Fruit fly (Drosophila melanogaster): ENCODE data around the gene CG34155.

Gene CG34155

DNA sequence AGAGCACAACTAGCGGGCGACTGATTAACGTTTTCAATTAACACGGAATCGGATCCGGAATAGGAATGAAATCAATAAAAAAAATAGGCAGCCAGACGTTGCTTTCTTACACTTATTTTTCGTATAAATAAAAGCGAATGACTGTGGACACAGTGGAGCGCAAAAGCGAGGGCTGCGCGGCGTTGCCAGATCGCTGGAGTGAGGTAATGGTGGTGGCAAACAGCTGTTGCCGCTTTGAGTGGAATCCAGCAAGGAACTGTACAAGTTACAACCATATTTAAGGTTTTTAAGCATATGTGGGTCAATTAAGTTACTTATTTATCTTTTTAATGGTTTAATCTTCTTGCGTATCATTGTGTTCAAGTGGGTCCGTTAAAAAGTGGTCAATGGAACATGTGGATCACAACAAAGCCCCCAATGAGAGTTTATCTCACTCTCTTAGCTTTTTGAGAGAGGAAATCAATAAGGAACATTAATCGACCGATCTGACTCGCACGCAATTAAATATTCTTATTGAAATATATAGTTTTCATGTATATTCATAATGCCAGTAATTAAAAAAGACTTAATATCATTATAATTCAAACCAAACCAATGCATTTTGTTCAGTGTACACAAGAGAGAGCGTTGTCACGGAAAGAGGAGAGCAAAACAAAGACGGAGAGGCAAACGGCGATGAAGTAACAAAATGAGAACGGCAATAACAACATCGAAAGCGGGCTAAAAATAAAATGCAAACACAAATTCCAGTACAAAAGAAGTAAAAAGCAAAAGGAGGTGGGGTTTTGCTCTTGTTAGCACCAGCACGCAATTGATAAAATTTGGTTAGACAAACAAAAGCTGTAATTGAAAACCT is 40.4 kb upstream of the CG34155 start (continued):
- TF ChIP-seq ro (GFP tag; IDR thresholded peaks at IDR 0.05) = peak; percentile 73
- TF ChIP-seq H2.0 (GFP tag; IDR thresholded peaks at IDR 0.05) = peak; percentile 93
- peak; percentile 68 for TF ChIP-seq CG12769 (tag; optimal IDR thresholded peaks at IDR 0.05)
- TF ChIP-seq CG14050 (GFP tag; IDR thresholded peaks at IDR 0.05) = peak; percentile 93
- TF ChIP-seq CG1832 (GFP tag; optimal IDR thresholded peaks at IDR 0.05) = no peak
- TF ChIP-seq sqz (GFP tag; optimal IDR thresholded peaks at IDR 0.05) = peak; percentile 44
- TF ChIP-seq ase (GFP tag; IDR thresholded peaks at IDR 0.05) = peak; percentile 93; the same call in 2 of the 3 replicates
- TF ChIP-seq dysf (GFP tag; IDR thresholded peaks at IDR 0.05) = peak; percentile 92
- TF ChIP-seq CG15269 (tag; optimal IDR thresholded peaks at IDR 0.05) = peak; percentile 90
- peak; percentile 79 for TF ChIP-seq dmrt11E (tag; optimal IDR thresholded peaks at IDR 0.05)
- TF ChIP-seq Atf3 (GFP tag; optimal IDR thresholded peaks at IDR 0.05) = peak; percentile 85
- TF ChIP-seq CG1024 (GFP tag; IDR thresholded peaks at IDR 0.05) = peak; percentile 89
- peak; percentile 83 for TF ChIP-seq Hey (tag; optimal IDR thresholded peaks at IDR 0.05)
- TF ChIP-seq wek (GFP tag; optimal IDR thresholded peaks at IDR 0.05) = peak; percentile 73
- peak; percentile 93 for TF ChIP-seq ranshi (GFP tag; IDR thresholded peaks at IDR 0.05)
- peak; percentile 86 for TF ChIP-seq Mes4 (GFP tag; optimal IDR thresholded peaks at IDR 0.05)
- TF ChIP-seq inv (GFP tag; IDR thresholded peaks at IDR 0.05; ENCODE audit: partially characterized antibody) = 0 out of 2 replicates have a peak, but pooled peaks have one; percentile 31
- peak; percentile 77 for TF ChIP-seq dati (GFP tag; IDR thresholded peaks at IDR 0.05)
- peak; percentile 94 for TF ChIP-seq slbo (GFP tag; IDR thresholded peaks at IDR 0.05)
- TF ChIP-seq CG7987 (GFP tag; optimal IDR thresholded peaks at IDR 0.05) = peak; percentile 85
- peak; percentile 72 for TF ChIP-seq croc (GFP tag; conservative IDR thresholded peaks at IDR 0.05)
- TF ChIP-seq aop (GFP tag; IDR thresholded peaks at IDR 0.05) = peak; percentile 81
- TF ChIP-seq gsb-n (tag; optimal IDR thresholded peaks at IDR 0.05) = peak; percentile 91
- TF ChIP-seq ttk (GFP tag; IDR thresholded peaks at IDR 0.05) = peak; percentile 89
- TF ChIP-seq Lhr (GFP tag; optimal IDR thresholded peaks at IDR 0.05) = peak; percentile 54
- TF ChIP-seq CG43689 (GFP tag; IDR thresholded peaks at IDR 0.05) = peak; percentile 91
- peak; percentile 67 for TF ChIP-seq CG11398 (GFP tag; optimal IDR thresholded peaks at IDR 0.05)
- TF ChIP-seq H15 (GFP tag; IDR thresholded peaks at IDR 0.05) = peak; percentile 93
- no peak for TF ChIP-seq Dfd (GFP tag; optimal IDR thresholded peaks at IDR 0.05)
- TF ChIP-seq Hr51 (GFP tag; optimal IDR thresholded peaks at IDR 0.05) = peak; percentile 84 to 94
- TF ChIP-seq CG30431 (GFP tag; optimal IDR thresholded peaks at IDR 0.05) = peak; percentile 76
- peak; percentile 96 for TF ChIP-seq CG34422 (GFP tag; IDR thresholded peaks at IDR 0.05)
- TF ChIP-seq Dll (GFP tag; IDR thresholded peaks at IDR 0.05; ENCODE audit: partially characterized antibody) = 0 out of 4 replicates have a peak, but pooled peaks have one; percentile 23
- peak; percentile 89 for TF ChIP-seq sisA (GFP tag; IDR thresholded peaks at IDR 0.05)
- TF ChIP-seq Gsc (GFP tag; IDR thresholded peaks at IDR 0.05) = no peak
- peak; percentile 93 for TF ChIP-seq ATbp (GFP tag; optimal IDR thresholded peaks at IDR 0.05)
- TF ChIP-seq sim (GFP tag; IDR thresholded peaks at IDR 0.05) = peak; percentile 89
- TF ChIP-seq gem (tag; optimal IDR thresholded peaks at IDR 0.05) = peak; percentile 96
- peak; percentile 90 for TF ChIP-seq CG13424 (tag; optimal IDR thresholded peaks at IDR 0.05)
- TF ChIP-seq gce (GFP tag; IDR thresholded peaks at IDR 0.05) = peak; percentile 92
- TF ChIP-seq Chrac-16 (GFP tag; optimal IDR thresholded peaks at IDR 0.05) = peak; percentile 87
- peak; percentile 86 for TF ChIP-seq HLH54F (GFP tag; optimal IDR thresholded peaks at IDR 0.05)
- peak in 1 of 2 experiments; percentile 90 for TF ChIP-seq Eip74EF (GFP tag; optimal IDR thresholded peaks at IDR 0.05)
- TF ChIP-seq Nf-YA (GFP tag; IDR thresholded peaks at IDR 0.05) = peak; percentile 90
- peak; percentile 70 for TF ChIP-seq Abd-B (GFP tag; optimal IDR thresholded peaks at IDR 0.05)
- peak; percentile 86 for TF ChIP-seq Dad (GFP tag; optimal IDR thresholded peaks at IDR 0.05)
- peak; percentile 88 for TF ChIP-seq CG31388 (GFP tag; optimal IDR thresholded peaks at IDR 0.05)
- TF ChIP-seq CG9215 (GFP tag; IDR thresholded peaks at IDR 0.05) = peak; percentile 76
- TF ChIP-seq ap (GFP tag; IDR thresholded peaks at IDR 0.05) = peak; percentile 92

All from whole organism, embryonic.